ENCODE assay signal across 3 worm cellular contexts in the genomic region with DNA sequence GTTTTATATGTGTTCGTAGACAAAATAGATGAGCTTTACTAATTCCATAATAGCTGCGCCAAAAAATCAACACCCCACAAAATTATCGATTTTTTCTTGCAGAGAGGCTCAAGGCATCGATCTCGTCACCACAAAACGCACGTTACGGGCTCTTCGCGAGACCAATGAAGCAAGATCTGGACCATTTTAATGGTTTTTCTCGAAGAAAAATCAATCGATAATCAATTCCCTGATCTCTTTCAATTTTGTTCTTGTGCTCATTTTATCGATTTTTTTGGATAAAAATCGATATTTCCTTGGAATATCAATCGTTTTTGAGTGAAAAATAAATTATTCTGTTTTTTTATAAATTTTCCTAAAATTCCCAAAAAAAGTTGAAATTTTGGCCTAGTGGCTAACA.
A peak's percentile ranks its signal among the peaks of the same experiment; 100 is the strongest.
TF ChIP-seq lines count a peak whose summit lies in the region.

No protein-coding gene starts in this region.

TF ChIP-seq in whole organism, L3 larva, 47 proteins besides CTCF, POLR2A, EP300 and RAD21:
- TF ChIP-seq nfya-1 (tag; optimal IDR thresholded peaks at IDR 0.05; lab: Kevin White, UChicago; ENCODE audit: insufficient read depth) (no peak), nhr-25 (tag; optimal IDR thresholded peaks at IDR 0.05; lab: Kevin White, UChicago) (no peak), ceh-28 (tag; optimal IDR thresholded peaks at IDR 0.05; lab: Kevin White, UChicago) (peak; percentile 91), ZK546.5 (tag; optimal IDR thresholded peaks at IDR 0.05; lab: Kevin White, UChicago) (no peak)

TF ChIP-seq in whole organism, L4 larva, 104 proteins besides CTCF, POLR2A, EP300 and RAD21:
- TF ChIP-seq ceh-20 (GFP tag; IDR thresholded peaks at IDR 0.05; lab: Robert Waterston, UW) (no peak), ceh-28 (tag; optimal IDR thresholded peaks at IDR 0.05; lab: Kevin White, UChicago) (peak; percentile 92)

TF ChIP-seq in whole organism, midembryonic, 9 proteins besides CTCF, POLR2A, EP300 and RAD21:
- TF ChIP-seq T22C8.4 (GFP tag; IDR thresholded peaks at IDR 0.05; lab: Robert Waterston, UW) (peak; percentile 83), flt-1 (GFP tag; IDR thresholded peaks at IDR 0.05; lab: Robert Waterston, UW) (no peak)
TF ChIP-seq in whole organism, midembryonic: peak in this region for 1.

Comparison
In these comparisons a context has a peak if more than half of its experiments do, and no peak if none do; other contexts are left out.
1. Of the 28 proteins assayed by ChIP-seq in both whole organism, L4 larva and whole organism, L3 larva: peak only in whole organism, L4 larva: none; only in whole organism, L3 larva: none; in both: ceh-28; in neither: 27.